Fruit fly (Drosophila melanogaster): ENCODE measurements around the gene CG6712.

DNA sequence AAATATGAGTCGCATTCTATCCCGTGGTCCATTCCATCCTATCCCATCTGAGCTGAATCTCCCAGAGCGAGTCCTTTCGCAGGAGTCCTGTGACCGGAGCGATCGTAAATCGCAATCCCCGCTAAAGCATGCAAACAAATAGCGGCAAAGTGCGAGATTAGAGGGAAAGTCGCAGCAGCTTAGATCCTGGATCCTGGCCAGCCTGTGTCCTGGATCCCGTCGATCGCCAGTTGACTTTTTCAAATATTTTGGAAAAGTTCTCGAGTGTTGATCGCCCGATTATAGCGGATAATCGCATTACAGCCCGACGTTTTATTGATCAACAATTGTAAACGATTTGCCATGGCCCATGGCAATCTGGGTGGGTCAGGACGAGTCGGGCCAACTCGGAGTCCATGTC lies 7.2 kb downstream of the CG6712 start:
- no peak for TF ChIP-seq Atf-2 (GFP tag; optimal IDR thresholded peaks at IDR 0.05)
- no peak for TF ChIP-seq p53 (GFP tag; optimal IDR thresholded peaks at IDR 0.05)
- TF ChIP-seq CG3995 (GFP tag; optimal IDR thresholded peaks at IDR 0.05): no peak
- TF ChIP-seq Dfd (GFP tag; optimal IDR thresholded peaks at IDR 0.05): no peak
- no peak for TF ChIP-seq caup (GFP tag; optimal IDR thresholded peaks at IDR 0.05; ENCODE audit: severe bottlenecking)
- no peak for TF ChIP-seq exex (tag; optimal IDR thresholded peaks at IDR 0.05)
- TF ChIP-seq CG1832 (GFP tag; optimal IDR thresholded peaks at IDR 0.05): no peak

All from whole organism, embryonic.